Worm (Caenorhabditis elegans): ENCODE measurements around the gene F25E2.2.

The F25E2.2 gene

ce11 chrX:768061-768646 lies 42.4 kb downstream of the F25E2.2 start, which contains the start of the genes trap-2 and ile-2 (continued):
- TF ChIP-seq die-1 (tag; optimal IDR thresholded peaks at IDR 0.05) = peak; percentile 10
- TF ChIP-seq madf-10 (tag; optimal IDR thresholded peaks at IDR 0.05) = peak; percentile 79
- peak; percentile 83; the same call in 1 of the 2 replicates for TF ChIP-seq Y56A3A.18 (GFP tag; IDR thresholded peaks at IDR 0.05)
- TF ChIP-seq madf-6 (GFP tag; IDR thresholded peaks at IDR 0.05) = no peak
- TF ChIP-seq somi-1 (GFP tag; optimal IDR thresholded peaks at IDR 0.05) = no peak
- no peak for TF ChIP-seq mel-28 (tag; optimal IDR thresholded peaks at IDR 0.05; ENCODE audit: borderline replicate concordance)
- TF ChIP-seq K12H6.12 (tag; optimal IDR thresholded peaks at IDR 0.05) = peak; percentile 96
- TF ChIP-seq B0035.1 (tag; optimal IDR thresholded peaks at IDR 0.05) = peak; percentile 8
- TF ChIP-seq lag-1 (GFP tag; IDR thresholded peaks at IDR 0.05) = no peak
- peak; percentile 96 for TF ChIP-seq ets-4 (GFP tag; optimal IDR thresholded peaks at IDR 0.05)
- no peak for TF ChIP-seq attf-6 (GFP tag; IDR thresholded peaks at IDR 0.05)
- peak; percentile 94 for TF ChIP-seq attf-5 (GFP tag; optimal IDR thresholded peaks at IDR 0.05)
- 0 out of 2 replicates have a peak, but pooled peaks have one; percentile 17 for TF ChIP-seq nhr-120 (GFP tag; IDR thresholded peaks at IDR 0.05)
- no peak for TF ChIP-seq rpc-1 (optimal IDR thresholded peaks at IDR 0.05)
- TF ChIP-seq rpc-1 (tag; optimal IDR thresholded peaks at IDR 0.05) = no peak
- peak; percentile 93 for TF ChIP-seq nfyb-1 (GFP tag; IDR thresholded peaks at IDR 0.05)
- TF ChIP-seq mes-4 (tag; optimal IDR thresholded peaks at IDR 0.05) = no peak
- no peak for TF ChIP-seq let-526 (GFP tag; IDR thresholded peaks at IDR 0.05)
- no peak for TF ChIP-seq F49E8.2 (tag; optimal IDR thresholded peaks at IDR 0.05; ENCODE audit: insufficient read depth)
- TF ChIP-seq nhr-90 (tag; optimal IDR thresholded peaks at IDR 0.05) = peak; percentile 95
- no peak for TF ChIP-seq mxl-1 (tag; optimal IDR thresholded peaks at IDR 0.05)
- peak; percentile 96 for TF ChIP-seq dox-1 (GFP tag; IDR thresholded peaks at IDR 0.05)
- no peak for TF ChIP-seq madf-8 (GFP tag; conservative IDR thresholded peaks at IDR 0.05)
- no peak for TF ChIP-seq F10E7.11 (tag; optimal IDR thresholded peaks at IDR 0.05)
- no peak for TF ChIP-seq cebp-2 (GFP tag; IDR thresholded peaks at IDR 0.05)
- peak; percentile 42 for TF ChIP-seq F22D6.2 (tag; optimal IDR thresholded peaks at IDR 0.05)
- TF ChIP-seq bed-1 (GFP tag; IDR thresholded peaks at IDR 0.05) = no peak
- peak; percentile 64 for TF ChIP-seq cebp-1 (GFP tag; IDR thresholded peaks at IDR 0.05)
- peak; percentile 89 for TF ChIP-seq cebp-1 (tag; optimal IDR thresholded peaks at IDR 0.05)
- no peak for TF ChIP-seq bed-2 (GFP tag; IDR thresholded peaks at IDR 0.05)
- no peak for TF ChIP-seq B0019.2 (GFP tag; conservative IDR thresholded peaks at IDR 0.05)
- TF ChIP-seq atf-7 (tag; optimal IDR thresholded peaks at IDR 0.05) = peak; percentile 72
- no peak for TF ChIP-seq xnd-1 (tag; optimal IDR thresholded peaks at IDR 0.05)
- TF ChIP-seq D2030.7 (GFP tag; IDR thresholded peaks at IDR 0.05) = no peak
- 0 out of 2 replicates have a peak, but pooled peaks have one; percentile 34 for TF ChIP-seq madf-3 (GFP tag; IDR thresholded peaks at IDR 0.05)
- TF ChIP-seq nfya-1 (tag; optimal IDR thresholded peaks at IDR 0.05; ENCODE audit: borderline replicate concordance, insufficient read depth) = no peak
- no peak for TF ChIP-seq ceh-58 (GFP tag; IDR thresholded peaks at IDR 0.05)
- TF ChIP-seq B0336.3 (GFP tag; IDR thresholded peaks at IDR 0.05) = peak; percentile 88
- TF ChIP-seq F52B5.7 (tag; optimal IDR thresholded peaks at IDR 0.05) = no peak
- no peak for TF ChIP-seq fkh-3 (tag; optimal IDR thresholded peaks at IDR 0.05)
- TF ChIP-seq F57C9.4 (tag; optimal IDR thresholded peaks at IDR 0.05) = no peak
- TF ChIP-seq snpc-1.3 (tag; optimal IDR thresholded peaks at IDR 0.05; ENCODE audit: insufficient read depth) = no peak
- TF ChIP-seq ztf-3 (GFP tag; optimal IDR thresholded peaks at IDR 0.05) = no peak
- TF ChIP-seq akir-1 (GFP tag; optimal IDR thresholded peaks at IDR 0.05) = no peak
- TF ChIP-seq zim-3 (tag; optimal IDR thresholded peaks at IDR 0.05) = no peak
- TF ChIP-seq lin-54 (GFP tag; optimal IDR thresholded peaks at IDR 0.05) = peak; percentile 73
- no peak for TF ChIP-seq B0261.1 (tag; optimal IDR thresholded peaks at IDR 0.05)
- TF ChIP-seq lsl-1 (GFP tag; optimal IDR thresholded peaks at IDR 0.05) = peak; percentile 63
- no peak for TF ChIP-seq sea-2 (GFP tag; IDR thresholded peaks at IDR 0.05)

All from whole organism, young adult.